Fruit fly (Drosophila melanogaster) whole organism, embryonic: ENCODE results near the gene CG7945.

Source experiments
- CG10267 ChIP-seq: fragments of 200-800 bp; sonication (Bioruptor generic); optimal IDR thresholded peaks from 2 replicates; lab custom pipeline; 2018; ENCODE audit warnings: missing biosample characterization, mild to moderate bottlenecking, missing genetic modification characterization, moderate library complexity
- CG1603 ChIP-seq: fragments of 200-800 bp; sonication (Bioruptor generic); optimal IDR thresholded peaks from 2 replicates; lab custom pipeline; 2019; ENCODE audit warnings: missing biosample characterization, mild to moderate bottlenecking, missing genetic modification characterization, moderate library complexity
- Lhr ChIP-seq: fragments of 200-800 bp; sonication (Bioruptor generic); optimal IDR thresholded peaks from 3 replicates; lab custom pipeline; 2017; ENCODE audit warnings: mild to moderate bottlenecking, missing biosample characterization, missing genetic modification reagents, missing genetic modification characterization
- Optix ChIP-seq: fragments of 200-800 bp; sonication (Bioruptor generic); IDR thresholded peaks from 3 replicates; pipeline ENCODE4 v1.3.6; 2022; ENCODE audit warnings: missing biosample characterization, missing genetic modification characterization
- chinmo ChIP-seq: fragments of 200-800 bp; sonication (Bioruptor generic); IDR thresholded peaks from 4 replicates; pipeline ENCODE4 v1.3.6; 2022; ENCODE audit warnings: missing biosample characterization, missing genetic modification characterization; ENCODE audit not compliant: partially characterized antibody
- jing ChIP-seq: fragments of 200-800 bp; sonication (Bioruptor generic); optimal IDR thresholded peaks from 2 replicates; lab custom pipeline; 2018; ENCODE audit warnings: missing biosample characterization, mild to moderate bottlenecking, missing genetic modification characterization
- peb ChIP-seq: fragments of 200-800 bp; sonication (Bioruptor generic); IDR thresholded peaks from 2 replicates; pipeline ENCODE4 v1.3.6; 2022; ENCODE audit warnings: missing biosample characterization, missing genetic modification characterization
- pita ChIP-seq: fragments of 200-800 bp; sonication (Bioruptor generic); optimal IDR thresholded peaks from 2 replicates; lab custom pipeline; 2017; ENCODE audit warnings: missing biosample characterization, mild to moderate bottlenecking, missing genetic modification characterization
- zf30C ChIP-seq: fragments of 200-800 bp; sonication (Bioruptor generic); optimal IDR thresholded peaks from 3 replicates; lab custom pipeline; 2018; ENCODE audit warnings: missing biosample characterization, mild to moderate bottlenecking, missing genetic modification characterization

DNA sequence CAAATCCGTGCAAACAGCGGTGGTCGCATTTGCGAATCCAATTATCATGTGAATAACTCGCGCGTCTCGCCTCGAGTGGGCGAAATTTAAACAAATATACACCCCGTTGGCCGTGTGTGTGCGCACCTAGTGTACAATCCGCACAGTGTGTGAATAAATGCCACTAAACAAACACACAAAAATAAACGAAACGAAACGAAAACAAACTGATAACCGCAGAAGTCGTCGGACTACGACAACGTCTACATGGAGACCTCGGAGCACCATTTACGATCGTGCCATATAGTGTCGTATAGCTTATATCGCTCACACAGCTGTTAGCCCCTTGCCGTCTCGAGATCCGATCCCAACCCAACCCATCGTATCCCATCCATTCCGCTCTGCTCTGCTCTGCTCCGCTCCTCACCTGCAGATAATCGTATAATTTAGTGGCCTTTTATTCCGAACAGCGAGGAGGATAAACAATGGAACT lies 42.6 kb upstream of the CG7945 start:
- TF ChIP-seq CG1603 = peak; percentile 39
- TF ChIP-seq Optix (GFP tag; lab: Robert Waterston, UW) = no peak
- TF ChIP-seq zf30C (GFP tag; lab: Kevin White, UChicago) = no peak
- TF ChIP-seq chinmo (GFP tag; lab: Robert Waterston, UW) = 0 out of 4 replicates have a peak, but pooled peaks have one; percentile 44
- no peak for TF ChIP-seq jing (GFP tag; lab: Kevin White, UChicago)
- no peak for TF ChIP-seq pita (GFP tag; lab: Kevin White, UChicago)
- TF ChIP-seq Lhr = peak; percentile 8
- TF ChIP-seq CG10267 (tag; lab: Kevin White, UChicago) = no peak
- TF ChIP-seq peb (GFP tag; lab: Robert Waterston, UW) = no peak; the same call in 1 of the 2 replicates
